Worm (Caenorhabditis elegans) whole organism, L1 larva: Measurements from ENCODE around the gene nhr-128.

Experiments used
- ama-1 ChIP-seq: fragments of 150-350 bp; optimal IDR thresholded peaks from 2 replicates; lab custom pipeline; 2014
- nhr-237 ChIP-seq: fragments of 150-350 bp; optimal IDR thresholded peaks from 2 replicates; lab custom pipeline; 2014; ENCODE audit warnings: missing biosample characterization, missing genetic modification characterization
- nhr-90 ChIP-seq: sonication (generic microtip); optimal IDR thresholded peaks from 2 replicates; lab custom pipeline; 2016; ENCODE audit warnings: mild to moderate bottlenecking, missing genetic modification characterization, missing compliant biosample characterization; ENCODE audit not compliant: poor library complexity

- TF ChIP-seq nhr-90 (tag; lab: Kevin White, UChicago), result no peak
- no peak for TF ChIP-seq nhr-237
- TF ChIP-seq ama-1 (lab: Kevin White, UChicago), result no peak
Observed at ce11 chrV:2228781-2229180, 6.9 kb downstream of the nhr-128 start, which contains the start of gene nhr-126.
